Worm (Caenorhabditis elegans) whole organism, L4/young adult: ENCODE measurements around the gene C35A5.11.

ENCODE experiments used
- W03F9.2 ChIP-seq: fragments of 150-350 bp; optimal IDR thresholded peaks from 2 replicates; lab custom pipeline; 2014; ENCODE audit warnings: missing biosample characterization, missing genetic modification characterization
- dao-5 ChIP-seq: sonication (generic microtip); optimal IDR thresholded peaks from 2 replicates; lab custom pipeline; 2016; ENCODE audit warnings: missing genotype, missing genetic modification characterization, moderate library complexity, missing compliant biosample characterization
- him-1 ChIP-seq: sonication (generic microtip); optimal IDR thresholded peaks from 2 replicates; lab custom pipeline; 2016; ENCODE audit warnings: missing genotype, missing genetic modification reagents, missing genetic modification characterization, missing compliant biosample characterization

DNA sequence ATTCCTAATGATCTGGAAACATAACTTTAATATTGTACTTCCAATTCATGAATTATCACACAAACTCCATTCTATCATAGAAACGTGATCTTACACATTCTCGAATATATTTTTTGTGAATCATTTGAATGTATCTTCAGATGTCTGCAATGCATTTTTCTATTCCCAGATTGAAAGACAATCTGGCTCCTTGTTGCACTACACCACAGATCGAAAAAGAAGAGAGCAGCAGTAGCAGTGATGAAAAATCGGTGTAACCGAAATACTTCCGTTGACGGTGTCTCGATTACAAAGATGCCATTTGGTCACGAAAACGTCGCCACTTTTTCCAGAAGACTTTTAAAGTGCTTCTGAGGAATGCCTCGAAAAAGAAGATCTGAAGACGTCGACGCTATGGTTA lies 37.1 kb upstream of the C35A5.11 start, which contains the start of gene degt-1:
- no peak for TF ChIP-seq him-1 (tag; lab: Kevin White, UChicago)
- TF ChIP-seq dao-5 (tag; lab: Kevin White, UChicago): no peak
- TF ChIP-seq W03F9.2 (tag; lab: Kevin White, UChicago): no peak
